Worm (Caenorhabditis elegans): ENCODE results near the gene str-244.

Gene str-244

ce11 chrV:3010468-3010867, 48.4 kb downstream of the str-244 start, which contains the start of gene srw-136:
srw-136 (minus strand) TSS chrV:3010568.
- TF ChIP-seq madf-3 (GFP tag; IDR thresholded peaks at IDR 0.05) (no peak), egrh-3 (GFP tag; IDR thresholded peaks at IDR 0.05) (no peak), cebp-2 (GFP tag; IDR thresholded peaks at IDR 0.05) (no peak), hlh-12 (tag; optimal IDR thresholded peaks at IDR 0.05) (no peak), ceh-40 (GFP tag; IDR thresholded peaks at IDR 0.05) (no peak), chd-7 (tag; optimal IDR thresholded peaks at IDR 0.05) (no peak), lin-35 (GFP tag; optimal IDR thresholded peaks at IDR 0.05) (no peak), attf-3 (GFP tag; conservative IDR thresholded peaks at IDR 0.05) (no peak), somi-1 (GFP tag; optimal IDR thresholded peaks at IDR 0.05) (no peak)
